Fruit fly (Drosophila melanogaster): ENCODE data around the gene CG31688.

DNA sequence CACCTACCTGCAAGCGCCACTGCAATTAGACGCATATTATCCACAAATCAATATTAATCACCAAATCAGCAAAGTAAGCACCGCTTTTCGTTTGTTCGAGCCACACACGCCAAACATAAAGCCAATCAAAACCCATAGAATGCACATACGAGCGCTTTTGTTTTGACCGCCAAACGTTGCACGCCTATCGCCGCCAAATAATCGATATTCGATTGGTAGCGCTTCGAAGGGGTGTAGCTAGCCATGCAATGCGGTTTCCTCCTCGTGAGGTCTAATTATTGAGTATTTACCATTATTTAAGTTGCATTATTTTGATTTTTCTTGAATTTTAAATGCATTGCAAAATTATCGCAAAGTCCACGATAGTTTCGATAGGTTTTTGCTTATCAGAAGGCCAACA, 1.4 kb downstream of the CG31688 start:
- TF ChIP-seq CG8478 (optimal IDR thresholded peaks at IDR 0.05) = no peak
- no peak for TF ChIP-seq psq (optimal IDR thresholded peaks at IDR 0.05)
- TF ChIP-seq Dll (optimal IDR thresholded peaks at IDR 0.05) = no peak
- TF ChIP-seq pan (optimal IDR thresholded peaks at IDR 0.05) = no peak
- no peak for TF ChIP-seq usp (GFP tag; optimal IDR thresholded peaks at IDR 0.05)
- TF ChIP-seq EcR (GFP tag; optimal IDR thresholded peaks at IDR 0.05) = no peak

All from whole organism.